Worm (Caenorhabditis elegans) whole organism, L1 larva: ENCODE measurements around the gene chil-16.

Source experiments
- ama-1 ChIP-seq: fragments of 150-350 bp; optimal IDR thresholded peaks from 2 replicates; lab custom pipeline; 2014
- egl-27 ChIP-seq, 2 experiments: fragments of 150-350 bp in 1 of 2; sonication (generic microtip); optimal IDR thresholded peaks; 3 replicates each; lab custom pipeline; 2017 to 2018; ENCODE audit warnings: missing biosample characterization in 2 of 2, missing genetic modification characterization in 2 of 2, missing genetic modification reagents in 2 of 2
- irx-1 ChIP-seq: sonication (generic microtip); optimal IDR thresholded peaks from 2 replicates; lab custom pipeline; 2016; ENCODE audit warnings: missing genetic modification characterization, missing compliant biosample characterization
- lin-39 ChIP-seq: fragments of 150-350 bp; optimal IDR thresholded peaks from 2 replicates; lab custom pipeline; 2014; ENCODE audit warnings: missing biosample characterization, missing genetic modification reagents, missing genetic modification characterization
- lir-3 ChIP-seq: sonication (generic microtip); optimal IDR thresholded peaks from 2 replicates; lab custom pipeline; 2016; ENCODE audit warnings: mild to moderate bottlenecking, missing genetic modification characterization, moderate library complexity, missing compliant biosample characterization; ENCODE audit not compliant: poor library complexity
- mdl-1 ChIP-seq, 2 experiments: fragments of 150-350 bp; optimal IDR thresholded peaks; 2 replicates each; lab custom pipeline; 2014 to 2017; ENCODE audit warnings: missing biosample characterization in 2 of 2, missing genetic modification characterization in 2 of 2, inconsistent platforms in 1 of 2
- nhr-20 ChIP-seq: sonication (generic microtip); optimal IDR thresholded peaks from 2 replicates; lab custom pipeline; 2016; ENCODE audit warnings: mild to moderate bottlenecking, missing genetic modification characterization, missing compliant biosample characterization
- nhr-85 ChIP-seq: sonication (generic microtip); peaks from one replicate; lab custom pipeline; 2016; ENCODE audit warnings: missing genetic modification characterization, inconsistent platforms, missing compliant biosample characterization
- pax-3 ChIP-seq: fragments of 200-800 bp; sonication (Bioruptor generic); optimal IDR thresholded peaks from 2 replicates; lab custom pipeline; 2018; ENCODE audit warnings: mild to moderate bottlenecking, missing genetic modification characterization, moderate library complexity, missing compliant biosample characterization
- skn-1 ChIP-seq: fragments of 150-350 bp; optimal IDR thresholded peaks from 2 replicates; lab custom pipeline; 2014; ENCODE audit warnings: missing biosample characterization, missing genetic modification characterization
- snpc-4 ChIP-seq: fragments of 150-350 bp; optimal IDR thresholded peaks from 2 replicates; lab custom pipeline; 2014; ENCODE audit warnings: missing biosample characterization, missing genetic modification characterization
- unc-62 ChIP-seq: fragments of 150-350 bp; optimal IDR thresholded peaks from 2 replicates; lab custom pipeline; 2014; ENCODE audit warnings: missing biosample characterization, missing genetic modification reagents, missing genetic modification characterization
- unc-86 ChIP-seq: sonication (generic microtip); optimal IDR thresholded peaks from 2 replicates; lab custom pipeline; 2016; ENCODE audit warnings: missing genetic modification characterization, missing compliant biosample characterization

DNA sequence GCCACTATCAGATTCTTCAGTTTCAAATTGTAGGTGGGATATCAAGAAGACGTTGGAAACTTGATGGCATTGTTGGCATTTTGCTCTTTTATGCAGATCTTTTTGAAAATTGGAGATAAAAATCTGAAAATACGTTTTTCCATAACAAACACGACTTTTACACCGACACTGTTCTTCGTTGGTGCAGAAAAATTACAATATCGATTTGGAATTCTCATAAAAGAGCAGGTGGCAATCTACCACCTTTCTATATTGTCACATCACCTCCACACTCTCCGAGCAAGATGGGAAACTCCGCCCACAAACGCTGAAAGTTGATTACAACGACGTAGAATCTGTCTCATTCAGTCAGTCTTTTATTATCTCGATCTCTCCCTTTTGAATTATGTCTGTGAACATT is 34.3 kb downstream of the chil-16 start, which contains the start of gene arrd-2:
- TF ChIP-seq unc-86 (no peak), lir-3 (tag; lab: Kevin White, UChicago) (no peak), egl-27 (tag; optimal IDR thresholded peaks at IDR 0.05; lab: Kevin White, UChicago) (no peak), skn-1 (tag; lab: Kevin White, UChicago) (no peak), lin-39 (no peak), unc-62 (no peak), snpc-4 (tag; lab: Kevin White, UChicago) (no peak), nhr-85 (tag; lab: Kevin White, UChicago) (no peak), pax-3 (tag; lab: Kevin White, UChicago) (no peak), mdl-1 (tag; optimal IDR thresholded peaks at IDR 0.05; lab: Kevin White, UChicago) (no peak), ama-1 (lab: Kevin White, UChicago) (no peak), nhr-20 (tag; lab: Kevin White, UChicago) (no peak), irx-1 (no peak)
